Worm (Caenorhabditis elegans): ENCODE measurements around the gene appg-1.

DNA sequence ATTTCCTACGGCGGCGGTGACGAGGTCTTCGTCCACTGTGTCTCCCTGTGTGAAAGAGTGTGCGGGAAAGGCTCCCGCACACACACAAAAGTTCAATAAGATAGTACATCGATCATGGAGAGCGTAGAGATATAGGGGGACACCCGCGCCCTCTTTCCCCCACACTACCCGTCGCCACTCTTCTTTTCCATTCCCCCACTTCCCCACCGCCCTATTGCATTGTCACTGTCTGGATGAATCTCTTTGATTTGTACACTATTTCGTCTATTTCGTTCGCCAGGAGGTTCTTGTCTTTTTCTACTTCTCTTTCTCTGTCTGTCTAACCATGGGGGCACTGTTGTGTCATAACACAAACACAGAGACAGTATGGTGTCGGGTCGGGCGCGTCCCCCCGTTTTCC is 56.4 kb downstream of the appg-1 start:
- TF ChIP-seq elt-2 (tag; optimal IDR thresholded peaks at IDR 0.05), result peak; percentile 51
- TF ChIP-seq mdl-1 (tag; optimal IDR thresholded peaks at IDR 0.05), result peak in 1 of 2 experiments; percentile 62
- TF ChIP-seq lin-13 (GFP tag; optimal IDR thresholded peaks at IDR 0.05), result peak; percentile 20
- TF ChIP-seq fkh-10 (GFP tag; optimal IDR thresholded peaks at IDR 0.05), result no peak
- peak; percentile 72 for TF ChIP-seq blmp-1 (tag; optimal IDR thresholded peaks at IDR 0.05)

Measured in whole organism, L1 larva.